Fruit fly (Drosophila melanogaster) whole organism, prepupa: ENCODE results near the gene Trf.

Experiments
- CG10669 ChIP-seq: fragments of 200-800 bp; sonication (Bioruptor generic); optimal IDR thresholded peaks from 3 replicates; lab custom pipeline; 2018; ENCODE audit warnings: missing biosample characterization, mild to moderate bottlenecking, missing genetic modification characterization, moderate library complexity
- CG11902 ChIP-seq: fragments of 200-800 bp; sonication (Bioruptor generic); optimal IDR thresholded peaks from 3 replicates; lab custom pipeline; 2016; ENCODE audit warnings: missing biosample characterization, missing genetic modification characterization
- CG1621 ChIP-seq: fragments of 200-800 bp; sonication (Bioruptor generic); optimal IDR thresholded peaks from 3 replicates; lab custom pipeline; 2018; ENCODE audit warnings: missing biosample characterization, mild to moderate bottlenecking, missing genetic modification characterization
- CG16779 ChIP-seq: fragments of 200-800 bp; sonication (Bioruptor generic); optimal IDR thresholded peaks from 3 replicates; lab custom pipeline; 2017; ENCODE audit warnings: missing biosample characterization, mild to moderate bottlenecking, missing genetic modification characterization
- CG3032 ChIP-seq: fragments of 200-800 bp; optimal IDR thresholded peaks from 2 replicates; lab custom pipeline; 2019; ENCODE audit warnings: missing biosample characterization, mild to moderate bottlenecking, missing genetic modification characterization, moderate library complexity
- CG31627 ChIP-seq: fragments of 200-800 bp; sonication (Bioruptor generic); optimal IDR thresholded peaks from 3 replicates; lab custom pipeline; 2016; ENCODE audit warnings: missing biosample characterization, missing genetic modification characterization
- CG32006 ChIP-seq: fragments of 200-800 bp; sonication (Bioruptor generic); optimal IDR thresholded peaks from 3 replicates; lab custom pipeline; 2017; ENCODE audit warnings: missing biosample characterization, mild to moderate bottlenecking, missing genetic modification characterization
- CG3919 ChIP-seq: fragments of 200-800 bp; sonication (Bioruptor generic); optimal IDR thresholded peaks from 3 replicates; lab custom pipeline; 2016; ENCODE audit warnings: missing biosample characterization, missing genetic modification characterization
- CG4318 ChIP-seq: fragments of 200-800 bp; sonication (Bioruptor generic); optimal IDR thresholded peaks from 3 replicates; lab custom pipeline; 2017; ENCODE audit warnings: missing biosample characterization, mild to moderate bottlenecking, missing genetic modification characterization
- CG6276 ChIP-seq: fragments of 200-800 bp; sonication (Bioruptor generic); optimal IDR thresholded peaks from 2 replicates; lab custom pipeline; 2017; ENCODE audit warnings: missing biosample characterization, mild to moderate bottlenecking, missing genetic modification characterization
- CG6808 ChIP-seq: fragments of 200-800 bp; sonication (Bioruptor generic); optimal IDR thresholded peaks from 3 replicates; lab custom pipeline; 2017; ENCODE audit warnings: missing biosample characterization, missing genetic modification characterization, mild to moderate bottlenecking, moderate library complexity, missing genetic modification reagents
- CG6854 ChIP-seq: fragments of 200-800 bp; sonication (Bioruptor generic); optimal IDR thresholded peaks from 2 replicates; lab custom pipeline; 2017; ENCODE audit warnings: missing biosample characterization, mild to moderate bottlenecking, missing genetic modification characterization
- CG7368 ChIP-seq: fragments of 200-800 bp; sonication (Bioruptor generic); optimal IDR thresholded peaks from 3 replicates; lab custom pipeline; 2016; ENCODE audit warnings: missing biosample characterization, missing genetic modification characterization
- CG8119 ChIP-seq: fragments of 200-800 bp; sonication (Bioruptor generic); IDR thresholded peaks from 3 replicates; pipeline ENCODE4 v1.3.6; 2022; ENCODE audit warnings: missing biosample characterization, missing genetic modification characterization
- CG8319 ChIP-seq: fragments of 200-800 bp; sonication (Bioruptor generic); optimal IDR thresholded peaks from 3 replicates; lab custom pipeline; 2016; ENCODE audit warnings: missing biosample characterization, missing genetic modification characterization
- CG8632 ChIP-seq: fragments of 200-800 bp; sonication (Bioruptor generic); optimal IDR thresholded peaks from 3 replicates; lab custom pipeline; 2016; ENCODE audit warnings: missing biosample characterization, missing genetic modification characterization
- Eip93F ChIP-seq: fragments of 200-800 bp; sonication (Bioruptor generic); optimal IDR thresholded peaks from 2 replicates; lab custom pipeline; 2016; ENCODE audit warnings: missing biosample characterization, mild to moderate bottlenecking, missing genetic modification characterization
- Ets21C ChIP-seq: fragments of 200-800 bp; sonication (Bioruptor generic); optimal IDR thresholded peaks from 3 replicates; lab custom pipeline; 2016; ENCODE audit warnings: missing biosample characterization, missing genetic modification characterization
- Hr39 ChIP-seq: fragments of 200-800 bp; sonication (Bioruptor generic); optimal IDR thresholded peaks from 2 replicates; lab custom pipeline; 2016; ENCODE audit warnings: missing biosample characterization, missing genetic modification characterization
- Hr4 ChIP-seq: fragments of 200-800 bp; sonication (Bioruptor generic); optimal IDR thresholded peaks from 3 replicates; lab custom pipeline; 2016; ENCODE audit warnings: missing biosample characterization, missing genetic modification characterization
- Met ChIP-seq: fragments of 200-800 bp; sonication (Bioruptor generic); optimal IDR thresholded peaks from 3 replicates; lab custom pipeline; 2016; ENCODE audit warnings: missing biosample characterization, missing genetic modification characterization
- OdsH ChIP-seq: fragments of 200-800 bp; sonication (Bioruptor generic); optimal IDR thresholded peaks from 3 replicates; lab custom pipeline; 2016; ENCODE audit warnings: missing biosample characterization, missing genetic modification characterization
- Smox ChIP-seq: fragments of 200-800 bp; sonication (Bioruptor generic); optimal IDR thresholded peaks from 3 replicates; lab custom pipeline; 2016; ENCODE audit warnings: missing biosample characterization, missing genetic modification characterization
- Sox14 ChIP-seq: fragments of 200-800 bp; sonication (Bioruptor generic); optimal IDR thresholded peaks from 3 replicates; lab custom pipeline; 2016; ENCODE audit warnings: missing biosample characterization, missing genetic modification characterization
- Sox15 ChIP-seq: fragments of 200-800 bp; sonication (Bioruptor generic); optimal IDR thresholded peaks from 3 replicates; lab custom pipeline; 2016; ENCODE audit warnings: missing biosample characterization, missing genetic modification characterization
- achi ChIP-seq: fragments of 200-800 bp; sonication (Bioruptor generic); optimal IDR thresholded peaks from 3 replicates; lab custom pipeline; 2016; ENCODE audit warnings: missing biosample characterization, missing genetic modification characterization
- acj6 ChIP-seq: fragments of 200-800 bp; sonication (Bioruptor generic); optimal IDR thresholded peaks from 3 replicates; lab custom pipeline; 2016; ENCODE audit warnings: missing biosample characterization, missing genetic modification characterization
- dac ChIP-seq: fragments of 200-800 bp; sonication (Bioruptor generic); optimal IDR thresholded peaks from 2 replicates; lab custom pipeline; 2017; ENCODE audit warnings: missing biosample characterization, mild to moderate bottlenecking, missing genetic modification characterization
- eg ChIP-seq: fragments of 200-800 bp; sonication (Bioruptor generic); IDR thresholded peaks from 3 replicates; pipeline ENCODE4 v1.3.6; 2022; ENCODE audit warnings: missing biosample characterization, missing genetic modification characterization
- fd59A ChIP-seq: fragments of 200-800 bp; sonication (Bioruptor generic); optimal IDR thresholded peaks from 2 replicates; lab custom pipeline; 2017; ENCODE audit warnings: missing biosample characterization, mild to moderate bottlenecking, missing genetic modification characterization, missing genetic modification reagents
- fd85E ChIP-seq: fragments of 200-800 bp; sonication (Bioruptor generic); optimal IDR thresholded peaks from 3 replicates; lab custom pipeline; 2016; ENCODE audit warnings: missing biosample characterization, missing genetic modification characterization
- fkh ChIP-seq: fragments of 200-800 bp; sonication (Bioruptor generic); optimal IDR thresholded peaks from 3 replicates; lab custom pipeline; 2017; ENCODE audit warnings: missing biosample characterization, mild to moderate bottlenecking, missing genetic modification characterization, moderate library complexity
- lz ChIP-seq: fragments of 200-800 bp; sonication (Bioruptor generic); optimal IDR thresholded peaks from 3 replicates; lab custom pipeline; 2016; ENCODE audit warnings: missing biosample characterization, missing genetic modification characterization
- net ChIP-seq: fragments of 200-800 bp; sonication (Bioruptor generic); optimal IDR thresholded peaks from 3 replicates; lab custom pipeline; 2016; ENCODE audit warnings: missing biosample characterization, missing genetic modification characterization
- pdm3 ChIP-seq: fragments of 200-800 bp; sonication (Bioruptor generic); optimal IDR thresholded peaks from 3 replicates; lab custom pipeline; 2016; ENCODE audit warnings: missing biosample characterization, missing genetic modification characterization
- salr ChIP-seq, 2 experiments: fragments of 200-800 bp; sonication (Bioruptor generic); optimal IDR thresholded peaks; 3 replicates each; lab custom pipeline; 2016 to 2018; ENCODE audit warnings: missing biosample characterization in 2 of 2, missing genetic modification characterization in 2 of 2, mild to moderate bottlenecking in 1 of 2
- spab ChIP-seq: fragments of 200-800 bp; sonication (Bioruptor generic); optimal IDR thresholded peaks from 2 replicates; lab custom pipeline; 2017; ENCODE audit warnings: missing biosample characterization, mild to moderate bottlenecking, missing genetic modification characterization, missing genetic modification reagents
- ss ChIP-seq, 2 experiments: fragments of 200-800 bp; sonication (Bioruptor generic); optimal IDR thresholded peaks; 2 replicates in 1 of 2; 3 replicates in 1 of 2; lab custom pipeline; 2017 to 2018; ENCODE audit warnings: mild to moderate bottlenecking in 2 of 2, missing biosample characterization in 2 of 2, missing genetic modification characterization in 2 of 2, moderate library complexity in 1 of 2
- svp ChIP-seq: fragments of 200-800 bp; sonication (Bioruptor generic); peaks from one replicate; lab custom pipeline; 2016; ENCODE audit warnings: missing biosample characterization, missing genetic modification characterization
- vri ChIP-seq: fragments of 200-800 bp; sonication (Bioruptor generic); optimal IDR thresholded peaks from 3 replicates; lab custom pipeline; 2016; ENCODE audit warnings: missing biosample characterization, mild to moderate bottlenecking, missing genetic modification characterization

The Trf gene

DNA sequence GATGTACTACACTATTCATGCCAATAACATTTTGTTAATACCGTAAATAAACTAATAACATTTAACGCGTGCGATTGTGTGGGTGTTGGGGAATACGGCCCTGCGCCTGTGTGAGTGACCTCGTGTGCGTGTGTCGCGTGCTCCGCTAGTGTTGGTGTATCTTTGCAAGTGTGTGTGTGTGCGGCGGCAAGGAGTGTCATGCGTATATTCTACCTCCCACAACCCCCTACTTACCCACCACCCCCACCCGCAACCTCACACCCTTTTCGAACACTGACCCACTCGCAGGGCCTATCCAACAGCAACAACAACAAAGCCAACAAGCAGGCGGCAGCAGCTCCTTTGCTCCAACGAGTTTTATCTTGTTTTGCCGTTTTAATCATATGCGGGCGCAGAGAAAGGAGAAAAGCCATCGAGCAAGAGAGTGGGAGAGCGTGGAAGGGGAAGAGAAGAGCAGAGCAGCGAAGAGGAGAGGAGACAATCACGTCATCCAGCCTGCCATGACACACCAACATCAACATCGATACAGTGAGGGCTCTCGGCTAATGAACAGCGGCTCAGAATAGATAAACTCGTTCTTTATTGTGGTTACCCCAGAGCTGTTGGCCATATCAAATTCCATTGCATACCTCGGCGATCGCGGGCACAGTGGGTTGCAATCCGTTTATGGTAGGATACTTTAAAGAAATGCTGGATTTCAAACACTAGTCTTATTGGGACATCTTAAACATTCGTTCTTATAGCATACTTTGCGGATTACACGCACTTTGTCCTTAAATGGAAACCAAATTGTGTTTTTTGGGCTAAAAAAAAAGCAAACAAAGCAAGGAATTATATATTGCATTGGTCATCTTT lies 11.9 kb downstream of the Trf start:
- TF ChIP-seq CG8632 (GFP tag; lab: Kevin White, UChicago) (no peak), Sox14 (peak; percentile 2), CG7368 (peak; percentile 32), svp (GFP tag; lab: Kevin White, UChicago) (peak; percentile 32), salr (GFP tag; optimal IDR thresholded peaks at IDR 0.05; lab: Kevin White, UChicago) (peak in 1 of 2 experiments; percentile 6), fd59A (GFP tag; lab: Kevin White, UChicago) (peak; percentile 6), Hr4 (GFP tag; lab: Kevin White, UChicago) (peak; percentile 19), CG6854 (GFP tag; lab: Kevin White, UChicago) (peak; percentile 4), OdsH (GFP tag; lab: Kevin White, UChicago) (no peak), CG4318 (peak; percentile 9), eg (GFP tag; lab: Robert Waterston, UW) (peak; percentile 6; the same call in 1 of the 3 replicates), CG31627 (GFP tag; lab: Kevin White, UChicago) (peak; percentile 2), Hr39 (GFP tag; lab: Kevin White, UChicago) (peak; percentile 9), acj6 (GFP tag; lab: Kevin White, UChicago) (no peak), vri (GFP tag; lab: Kevin White, UChicago) (peak; percentile 26), ss (GFP tag; optimal IDR thresholded peaks at IDR 0.05; lab: Kevin White, UChicago) (peak in 1 of 2 experiments; percentile 30), CG32006 (peak; percentile 64), CG6276 (no peak)

DNA sequence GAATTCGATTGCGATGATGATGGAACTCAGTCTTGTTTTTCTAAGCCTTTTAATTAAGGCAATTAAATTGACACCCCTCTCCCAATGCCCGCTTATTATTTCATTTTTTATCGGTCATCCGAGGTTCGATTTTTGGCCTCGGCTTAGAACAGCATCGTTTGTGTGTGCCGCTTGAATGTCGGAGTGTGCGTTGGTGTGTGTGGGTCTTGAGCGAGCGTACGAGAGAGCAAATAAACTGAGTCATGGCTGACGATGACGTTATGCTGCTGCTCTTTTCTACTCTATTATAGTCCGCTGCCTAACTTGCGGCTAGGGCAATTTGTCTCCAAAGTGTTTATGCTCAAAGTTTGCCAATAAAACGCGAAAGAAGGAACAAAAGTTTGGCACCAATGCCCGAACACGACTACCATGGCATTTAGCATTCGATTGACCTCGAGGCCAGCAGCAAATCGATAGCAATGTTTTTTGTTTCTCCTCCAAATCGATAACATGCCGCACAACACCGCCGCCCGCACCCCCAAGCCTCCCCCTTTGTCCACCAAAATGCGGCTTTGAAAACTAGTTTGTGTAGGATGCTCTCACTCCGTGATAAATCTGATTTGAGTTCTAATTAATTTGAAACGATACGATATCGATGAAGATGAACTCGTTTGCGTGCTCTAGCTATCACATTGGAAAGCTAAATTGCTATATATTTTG lies 12.9 kb downstream of the Trf start:
- TF ChIP-seq fd85E (no peak), CG11902 (no peak), svp (GFP tag; lab: Kevin White, UChicago) (peak; percentile 36)

DNA sequence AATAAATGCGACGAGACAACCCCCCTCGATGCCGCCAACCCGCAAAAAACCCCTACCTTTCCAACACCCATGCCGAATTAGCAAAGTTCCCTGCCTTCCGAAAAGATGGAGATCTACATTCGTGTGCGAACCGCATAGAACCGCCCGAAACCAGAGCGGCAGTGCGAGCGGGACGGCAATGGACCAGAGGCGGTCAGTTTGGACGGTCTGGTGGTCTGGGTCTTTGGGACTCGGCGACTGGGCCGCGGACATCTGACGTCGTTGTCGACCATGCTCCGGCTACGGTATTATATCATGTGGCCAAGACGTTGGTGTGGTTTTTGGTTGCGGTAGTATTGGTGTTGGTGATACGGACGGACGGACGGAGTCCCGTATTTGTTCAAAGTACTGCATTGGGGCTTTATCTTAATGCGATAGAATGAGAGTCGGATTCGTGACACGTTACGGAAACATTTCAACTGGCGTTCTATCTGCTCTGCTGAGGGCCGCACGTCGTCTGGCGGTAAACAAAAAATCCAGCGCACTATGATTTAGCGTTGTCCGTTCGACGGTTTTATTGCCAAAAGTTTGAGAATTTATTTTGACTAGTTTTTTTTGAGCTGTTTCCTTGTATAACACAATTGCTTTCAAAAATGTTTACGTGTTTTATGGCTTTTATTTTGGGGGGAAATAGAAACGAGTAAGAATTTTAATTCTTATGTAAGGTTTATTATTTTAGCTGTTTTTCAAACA lies 14.2 kb downstream of the Trf start:
- no peak for TF ChIP-seq Eip93F
- TF ChIP-seq CG16779: no peak
- no peak for TF ChIP-seq CG6808 (GFP tag; lab: Kevin White, UChicago)
- TF ChIP-seq CG4318: no peak
- peak; percentile 61 for TF ChIP-seq fkh
- TF ChIP-seq eg (GFP tag; lab: Robert Waterston, UW): no peak
- no peak for TF ChIP-seq dac (GFP tag; lab: Kevin White, UChicago)
- no peak for TF ChIP-seq CG1621 (tag; lab: Kevin White, UChicago)
- no peak for TF ChIP-seq OdsH (GFP tag; lab: Kevin White, UChicago)
- TF ChIP-seq CG6854 (GFP tag; lab: Kevin White, UChicago): no peak
- TF ChIP-seq net (GFP tag; lab: Kevin White, UChicago): no peak
- TF ChIP-seq Sox15 (GFP tag; lab: Kevin White, UChicago): no peak
- no peak for TF ChIP-seq CG3919
- no peak for TF ChIP-seq Ets21C (GFP tag; lab: Kevin White, UChicago)
- no peak for TF ChIP-seq CG10669 (GFP tag; lab: Kevin White, UChicago)
- TF ChIP-seq fd59A (GFP tag; lab: Kevin White, UChicago): no peak
- no peak for TF ChIP-seq CG6276
- no peak for TF ChIP-seq CG7368
- no peak for TF ChIP-seq spab (GFP tag; lab: Kevin White, UChicago)
- no peak for TF ChIP-seq fd85E
- no peak for TF ChIP-seq Met (GFP tag; lab: Kevin White, UChicago)
- no peak for TF ChIP-seq svp (GFP tag; lab: Kevin White, UChicago)
- TF ChIP-seq Hr39 (GFP tag; lab: Kevin White, UChicago): no peak
- TF ChIP-seq ss (GFP tag; optimal IDR thresholded peaks at IDR 0.05; lab: Kevin White, UChicago): no peak
- TF ChIP-seq Smox (GFP tag; lab: Kevin White, UChicago): no peak
- no peak for TF ChIP-seq CG8119 (GFP tag; lab: Robert Waterston, UW)
- peak; percentile 33 for TF ChIP-seq Hr4 (GFP tag; lab: Kevin White, UChicago)
- TF ChIP-seq CG8319 (GFP tag; lab: Kevin White, UChicago): no peak
- no peak for TF ChIP-seq achi (GFP tag; lab: Kevin White, UChicago)
- no peak for TF ChIP-seq pdm3 (GFP tag; lab: Kevin White, UChicago)
- peak; percentile 65 for TF ChIP-seq vri (GFP tag; lab: Kevin White, UChicago)
- TF ChIP-seq CG3032: no peak
- TF ChIP-seq lz (GFP tag; lab: Kevin White, UChicago): no peak
- TF ChIP-seq CG32006: peak; percentile 50
